Worm (Caenorhabditis elegans): Measurements from ENCODE around the gene clec-264.

DNA sequence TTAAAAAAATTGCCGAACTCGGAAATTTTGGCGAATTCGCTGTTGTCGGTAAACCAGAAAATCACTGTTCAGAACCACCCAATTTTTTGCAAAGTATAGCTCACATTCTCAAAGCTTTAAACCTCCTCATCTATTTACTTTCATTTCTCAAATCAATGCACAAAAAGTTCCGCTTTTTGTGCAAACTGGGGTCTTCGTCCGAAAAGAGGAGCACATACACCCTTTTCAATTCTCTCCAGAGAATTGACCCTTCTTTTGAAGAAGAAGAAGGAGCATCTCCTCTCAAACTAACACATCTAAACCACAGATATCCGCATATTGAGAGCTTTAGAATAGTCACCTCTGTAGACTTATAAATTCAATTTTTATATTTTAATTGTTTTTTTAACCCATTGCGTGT is 24.8 kb upstream of the clec-264 start:
- TF ChIP-seq nhr-12 (tag; optimal IDR thresholded peaks at IDR 0.05) (no peak), sem-2 (GFP tag; optimal IDR thresholded peaks at IDR 0.05) (no peak), elt-1 (tag; optimal IDR thresholded peaks at IDR 0.05; ENCODE audit: borderline replicate concordance, insufficient read depth) (no peak), unc-39 (tag; optimal IDR thresholded peaks at IDR 0.05) (no peak), mls-2 (tag; optimal IDR thresholded peaks at IDR 0.05) (no peak), ztf-11 (tag; optimal IDR thresholded peaks at IDR 0.05) (no peak), zip-8 (tag; optimal IDR thresholded peaks at IDR 0.05) (no peak)
